Worm (Caenorhabditis elegans): ENCODE measurements around the gene clik-1.

ce11 chrV:6808962-6809361, 40.4 kb upstream of the clik-1 start, which contains the start of gene dmsr-16:
- TF ChIP-seq nhr-90 (tag; optimal IDR thresholded peaks at IDR 0.05) (no peak), dpl-1 (GFP tag; optimal IDR thresholded peaks at IDR 0.05) (no peak), hmg-1.2 (GFP tag; IDR thresholded peaks at IDR 0.05) (no peak)

All from whole organism, young adult.